Worm (Caenorhabditis elegans): ENCODE measurements around the gene T19A5.3.

DNA sequence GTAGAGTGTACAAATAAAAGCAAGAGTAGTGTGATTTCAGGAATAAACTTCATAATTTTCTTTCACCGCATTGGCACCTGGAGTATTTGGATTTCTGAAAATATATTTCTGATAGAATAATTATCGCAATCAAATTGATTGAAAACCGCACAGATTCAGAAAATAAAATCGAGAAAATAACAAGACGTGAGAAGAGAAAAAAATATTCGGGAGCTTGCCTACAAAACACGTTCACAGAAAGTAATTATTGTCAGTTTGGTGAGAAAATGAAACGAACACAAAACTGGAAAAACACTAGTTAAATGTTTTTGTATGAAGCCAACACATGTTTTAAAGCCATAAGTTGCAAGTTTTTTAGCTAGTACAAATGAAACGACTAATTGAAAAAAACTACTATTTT lies 29.9 kb downstream of the T19A5.3 start, which contains the start of gene mod-1:
- TF ChIP-seq ama-1 (optimal IDR thresholded peaks at IDR 0.05) (no peak), flt-1 (GFP tag; IDR thresholded peaks at IDR 0.05) (no peak), ceh-13 (GFP tag; optimal IDR thresholded peaks at IDR 0.05) (no peak), hmbx-1 (tag; optimal IDR thresholded peaks at IDR 0.05) (no peak), tra-4 (tag; optimal IDR thresholded peaks at IDR 0.05) (no peak), hmg-4 (GFP tag; optimal IDR thresholded peaks at IDR 0.05) (no peak), aly-1 (tag; optimal IDR thresholded peaks at IDR 0.05) (no peak), F13C5.2 (tag; optimal IDR thresholded peaks at IDR 0.05) (no peak), hnd-1 (tag; optimal IDR thresholded peaks at IDR 0.05) (no peak), B0310.2 (tag; optimal IDR thresholded peaks at IDR 0.05) (no peak), tbx-11 (GFP tag; IDR thresholded peaks at IDR 0.05) (no peak)
